Worm (Caenorhabditis elegans) whole organism, early embryonic: ENCODE measurements around the gene sra-14.

Source experiments
- F13C5.2 ChIP-seq: sonication (generic microtip); optimal IDR thresholded peaks from 2 replicates; lab custom pipeline; 2017; ENCODE audit warnings: mild to moderate bottlenecking, missing genetic modification characterization, inconsistent platforms, missing compliant biosample characterization
- aly-1 ChIP-seq: sonication (generic microtip); optimal IDR thresholded peaks from 2 replicates; lab custom pipeline; 2016; ENCODE audit warnings: missing genetic modification characterization, missing compliant biosample characterization

- TF ChIP-seq aly-1: no peak
- TF ChIP-seq F13C5.2 (tag; lab: Kevin White, UChicago): no peak
Observed at ce11 chrII:12907070-12907469, 22.0 kb downstream of the sra-14 start, which contains the start of gene nspb-11.
